Fruit fly (Drosophila melanogaster): ENCODE results near the gene CG34293.

Gene CG34293

DNA sequence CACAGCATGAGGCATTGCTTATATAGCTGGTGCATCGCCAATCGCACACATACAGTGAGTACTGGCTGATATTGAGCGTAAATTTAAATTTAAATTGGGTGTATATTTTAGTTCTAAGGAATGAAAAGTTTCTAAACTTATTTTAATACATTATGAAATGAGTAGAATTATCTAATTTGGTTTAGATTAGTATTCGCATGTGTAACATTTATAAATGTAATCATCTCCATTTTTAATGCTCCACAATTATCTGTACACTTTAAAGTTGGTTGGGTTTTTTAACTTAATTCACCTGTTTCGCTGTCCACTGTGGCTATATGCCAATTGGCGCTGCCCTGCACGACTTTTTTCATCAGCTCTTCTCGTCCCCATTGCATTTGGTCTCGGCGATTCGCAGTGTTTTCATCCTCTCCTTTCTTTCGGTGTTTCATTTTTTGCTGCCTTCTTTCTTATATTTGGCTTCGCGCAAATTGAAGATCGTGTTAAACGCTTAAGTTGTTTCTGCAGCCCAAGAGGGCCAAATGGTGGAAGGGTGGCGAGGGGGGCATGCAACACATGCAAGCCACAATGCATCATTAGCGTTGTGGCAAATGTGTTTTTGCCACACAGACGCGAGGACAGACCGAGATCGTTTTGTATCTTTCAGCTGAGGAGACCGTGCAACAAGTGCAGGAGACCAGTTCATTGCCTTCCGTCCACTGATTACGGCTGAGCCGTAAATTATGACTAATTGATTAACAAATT, 36.3 kb upstream of the CG34293 start (continued):
- TF ChIP-seq Ets21C (GFP tag; optimal IDR thresholded peaks at IDR 0.05) (peak; percentile 18), Smox (GFP tag; optimal IDR thresholded peaks at IDR 0.05) (peak; percentile 63), CG3919 (GFP tag; optimal IDR thresholded peaks at IDR 0.05) (peak; percentile 75), fd85E (GFP tag; optimal IDR thresholded peaks at IDR 0.05) (peak; percentile 37), CG6276 (GFP tag; optimal IDR thresholded peaks at IDR 0.05) (no peak), fd59A (GFP tag; optimal IDR thresholded peaks at IDR 0.05) (peak; percentile 79), esn (GFP tag; optimal IDR thresholded peaks at IDR 0.05) (peak; percentile 76), eg (GFP tag; IDR thresholded peaks at IDR 0.05) (no peak), Sox15 (GFP tag; optimal IDR thresholded peaks at IDR 0.05) (peak; percentile 35), CG7368 (GFP tag; optimal IDR thresholded peaks at IDR 0.05) (peak; percentile 28), vri (GFP tag; optimal IDR thresholded peaks at IDR 0.05) (peak; percentile 44), CG8119 (GFP tag; IDR thresholded peaks at IDR 0.05) (peak; percentile 69), CG6163 (GFP tag; IDR thresholded peaks at IDR 0.05) (peak; percentile 62; the same call in 2 of the 3 replicates)

DNA sequence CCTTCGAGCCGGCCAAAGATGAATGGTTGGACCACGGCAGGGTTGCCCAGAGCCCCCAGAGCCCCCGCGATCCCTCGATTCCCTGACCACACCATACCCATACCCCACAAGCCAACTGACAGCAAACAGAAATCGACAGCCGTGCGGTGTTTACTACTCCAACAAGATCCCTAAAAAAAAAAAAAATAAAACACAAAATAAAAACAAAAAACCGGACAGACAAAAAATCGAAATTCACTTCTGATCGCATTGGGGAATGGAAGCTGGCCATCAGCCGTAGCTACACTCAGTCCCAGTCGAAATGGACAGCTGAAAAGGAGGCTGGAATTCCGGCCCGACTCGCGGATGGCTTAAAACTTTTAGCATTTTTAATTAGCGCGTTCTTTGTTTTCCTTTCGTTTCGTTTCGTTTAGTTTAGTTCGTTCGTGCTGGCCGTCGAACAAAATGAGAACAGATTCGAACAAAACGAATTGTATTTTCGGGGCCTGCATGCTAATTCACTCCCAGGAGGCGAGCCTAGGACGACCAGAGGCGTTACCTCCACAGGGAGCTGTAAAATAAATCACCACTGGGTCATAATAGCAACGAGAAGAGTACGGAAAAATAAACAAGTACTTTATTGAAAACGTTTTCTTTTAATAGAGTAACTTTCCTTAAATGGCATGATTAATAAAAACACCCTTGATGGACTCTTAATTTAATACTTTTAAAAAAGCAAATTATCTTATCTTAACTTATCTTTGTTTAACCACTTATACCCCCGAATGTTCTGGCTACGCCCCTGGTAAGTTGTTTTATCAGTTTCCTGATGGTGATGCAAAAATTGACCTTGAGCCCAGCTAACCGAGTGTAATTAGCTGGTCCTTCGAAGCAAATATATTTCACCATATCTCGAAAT, 33.8 kb upstream of the CG34293 start:
- TF ChIP-seq ss (GFP tag; optimal IDR thresholded peaks at IDR 0.05) (peak; percentile 58 to 59), CG6792 (GFP tag; optimal IDR thresholded peaks at IDR 0.05) (peak; percentile 27), CG3032 (tag; optimal IDR thresholded peaks at IDR 0.05) (peak; percentile 76), dsx (GFP tag; optimal IDR thresholded peaks at IDR 0.05; ENCODE audit: poor library complexity, severe bottlenecking) (peak; percentile 0), CG6163 (GFP tag; IDR thresholded peaks at IDR 0.05) (0 out of 3 replicates have a peak, but pooled peaks have one; percentile 24), OdsH (GFP tag; optimal IDR thresholded peaks at IDR 0.05) (peak; percentile 29), esn (GFP tag; optimal IDR thresholded peaks at IDR 0.05) (peak; percentile 42), lz (GFP tag; optimal IDR thresholded peaks at IDR 0.05) (peak; percentile 25), Hr39 (GFP tag; optimal IDR thresholded peaks at IDR 0.05) (peak; percentile 27), CG8119 (GFP tag; IDR thresholded peaks at IDR 0.05) (no peak), CG8319 (GFP tag; optimal IDR thresholded peaks at IDR 0.05) (peak; percentile 40), CG6276 (GFP tag; optimal IDR thresholded peaks at IDR 0.05) (no peak), achi (GFP tag; optimal IDR thresholded peaks at IDR 0.05) (peak; percentile 25), CG15336 (GFP tag; IDR thresholded peaks at IDR 0.05) (no peak), pdm3 (GFP tag; optimal IDR thresholded peaks at IDR 0.05) (peak; percentile 50), cyc (GFP tag; optimal IDR thresholded peaks at IDR 0.05) (peak; percentile 20), CG11294 (GFP tag; IDR thresholded peaks at IDR 0.05) (no peak), CG4318 (GFP tag; optimal IDR thresholded peaks at IDR 0.05) (no peak), vri (GFP tag; optimal IDR thresholded peaks at IDR 0.05) (no peak), Eip93F (GFP tag; optimal IDR thresholded peaks at IDR 0.05) (no peak), Ets21C (GFP tag; optimal IDR thresholded peaks at IDR 0.05) (no peak), CG10631 (GFP tag; optimal IDR thresholded peaks at IDR 0.05) (peak; percentile 28), eg (GFP tag; IDR thresholded peaks at IDR 0.05) (no peak), CG6808 (GFP tag; optimal IDR thresholded peaks at IDR 0.05) (peak; percentile 49), Sox102F (GFP tag; optimal IDR thresholded peaks at IDR 0.05) (peak; percentile 13), CG3919 (GFP tag; optimal IDR thresholded peaks at IDR 0.05) (peak; percentile 52), CG8632 (GFP tag; optimal IDR thresholded peaks at IDR 0.05) (peak; percentile 39), Ets96B (tag; optimal IDR thresholded peaks at IDR 0.05) (peak; percentile 57), topi (GFP tag; optimal IDR thresholded peaks at IDR 0.05) (peak; percentile 9), svp (GFP tag) (peak; percentile 60), CG16779 (tag; optimal IDR thresholded peaks at IDR 0.05) (no peak), acj6 (GFP tag; optimal IDR thresholded peaks at IDR 0.05) (peak; percentile 53), CG34406 (GFP tag; optimal IDR thresholded peaks at IDR 0.05) (peak; percentile 22), Sox15 (GFP tag; optimal IDR thresholded peaks at IDR 0.05) (peak; percentile 47), Hr38 (GFP tag; optimal IDR thresholded peaks at IDR 0.05) (no peak), CG10669 (GFP tag; optimal IDR thresholded peaks at IDR 0.05) (peak; percentile 67), dac (GFP tag; optimal IDR thresholded peaks at IDR 0.05) (no peak), Eip75B (GFP tag; optimal IDR thresholded peaks at IDR 0.05) (peak; percentile 46), spab (GFP tag; optimal IDR thresholded peaks at IDR 0.05) (peak; percentile 39), fkh (GFP tag; optimal IDR thresholded peaks at IDR 0.05) (no peak), Lpt (GFP tag; optimal IDR thresholded peaks at IDR 0.05) (no peak), Smox (GFP tag; optimal IDR thresholded peaks at IDR 0.05) (peak; percentile 29)

Data from whole organism, prepupa.